Worm (Caenorhabditis elegans): ENCODE results near the gene H43E16.1.

DNA sequence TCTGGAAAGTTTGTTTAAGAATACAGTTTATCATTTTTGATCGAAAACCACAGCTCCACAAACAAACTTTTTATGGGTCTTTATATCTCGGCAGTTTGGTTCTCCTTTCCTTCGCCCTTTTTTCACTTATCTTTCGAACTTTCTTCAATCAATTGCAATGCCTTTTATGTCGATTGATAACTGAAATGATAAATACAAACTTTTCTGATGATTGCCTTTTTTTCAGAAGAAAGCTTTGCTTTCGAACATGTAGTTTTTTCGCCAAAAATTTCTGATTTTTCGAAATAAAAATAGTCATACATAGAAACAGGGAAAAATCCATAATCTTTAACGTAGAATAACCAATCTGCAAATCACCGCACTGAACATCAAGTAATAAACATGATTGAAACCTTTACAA is 12.9 kb upstream of the H43E16.1 start, which contains the start of gene T19D12.2:
- TF ChIP-seq sox-4 (tag; optimal IDR thresholded peaks at IDR 0.05): no peak
- no peak for TF ChIP-seq aly-2 (tag; optimal IDR thresholded peaks at IDR 0.05)
- no peak for TF ChIP-seq egl-27 (tag; optimal IDR thresholded peaks at IDR 0.05)
- TF ChIP-seq mdl-1 (tag; optimal IDR thresholded peaks at IDR 0.05): no peak
- TF ChIP-seq nhr-11 (tag; optimal IDR thresholded peaks at IDR 0.05): no peak
- TF ChIP-seq nhr-77 (tag; optimal IDR thresholded peaks at IDR 0.05): no peak
- no peak for TF ChIP-seq alr-1 (tag; optimal IDR thresholded peaks at IDR 0.05; ENCODE audit: borderline replicate concordance)
- TF ChIP-seq pqm-1 (tag; optimal IDR thresholded peaks at IDR 0.05): no peak
- no peak for TF ChIP-seq elt-3 (tag; optimal IDR thresholded peaks at IDR 0.05)
- no peak for TF ChIP-seq lsy-2 (tag; optimal IDR thresholded peaks at IDR 0.05)

Measured in whole organism, L1 larva.